Fruit fly (Drosophila melanogaster): ENCODE data around the gene Gcna.

The Gcna gene

DNA sequence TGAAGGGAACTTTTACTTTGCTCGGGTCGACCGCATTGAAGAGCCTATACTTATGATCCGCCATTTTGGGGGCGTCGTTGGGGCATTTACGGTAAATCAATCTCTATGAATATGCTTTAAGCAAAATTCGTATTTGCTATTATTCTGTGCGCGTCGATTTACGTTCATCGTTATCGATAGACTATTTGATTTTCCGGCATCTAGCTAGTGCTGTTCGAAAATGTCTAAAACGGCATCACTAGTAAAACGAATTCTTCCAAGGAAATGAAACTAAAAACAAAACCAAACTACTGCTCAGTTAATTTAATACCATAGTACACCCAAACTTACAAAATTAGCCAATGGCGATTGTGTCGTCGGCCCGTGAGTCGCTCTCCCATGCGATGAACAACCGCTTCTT, at the start of gene Gcna, which contains the start of gene MED18:
TSS of gene Gcna (minus strand) at position 163 of the 400 bp plus-strand sequence.
TSS of gene MED18 (plus strand) at position 237 of the 400 bp plus-strand sequence.
- no peak for TF ChIP-seq sage (GFP tag; optimal IDR thresholded peaks at IDR 0.05)
- TF ChIP-seq Myc (optimal IDR thresholded peaks at IDR 0.05): peak; percentile 56

dm6 chrX:1909533-1909932, 43.9 kb upstream of the Gcna start:
- TF ChIP-seq Hnf4 (GFP tag; optimal IDR thresholded peaks at IDR 0.05) (no peak), Rel (GFP tag; optimal IDR thresholded peaks at IDR 0.05) (no peak), Rel (tag; optimal IDR thresholded peaks at IDR 0.05) (peak; percentile 55)

dm6 chrX:1908757-1909156, 43.1 kb upstream of the Gcna start, which contains the start of the genes Edem1 and Rbcn-3B:
Gene Edem1 (minus strand): TSS chrX:1908827.
Gene Rbcn-3B (plus strand): TSS chrX:1908920.
- TF ChIP-seq Sp1 (GFP tag; optimal IDR thresholded peaks at IDR 0.05) (peak; percentile 10), sage (GFP tag; optimal IDR thresholded peaks at IDR 0.05) (no peak)

dm6 chrX:1907727-1908264, 42.2 kb upstream of the Gcna start, which contains the start of gene mip130:
Gene mip130 (plus strand): TSS chrX:1908239.
- peak in 1 of 2 experiments; percentile 73 for TF ChIP-seq foxo (GFP tag; optimal IDR thresholded peaks at IDR 0.05)
- TF ChIP-seq woc (GFP tag; optimal IDR thresholded peaks at IDR 0.05): peak; percentile 85
- no peak for TF ChIP-seq sage (GFP tag; optimal IDR thresholded peaks at IDR 0.05)
- TF ChIP-seq Hnf4 (GFP tag; optimal IDR thresholded peaks at IDR 0.05): no peak
- TF ChIP-seq CG9705 (GFP tag; optimal IDR thresholded peaks at IDR 0.05): no peak
- TF ChIP-seq Sp1 (GFP tag; optimal IDR thresholded peaks at IDR 0.05): peak; percentile 63
- TF ChIP-seq dmrt93B (GFP tag; optimal IDR thresholded peaks at IDR 0.05): peak; percentile 30
- no peak for TF ChIP-seq tai (GFP tag; optimal IDR thresholded peaks at IDR 0.05)
- peak; percentile 43 for TF ChIP-seq br (GFP tag; optimal IDR thresholded peaks at IDR 0.05)
- peak; percentile 68 for TF ChIP-seq fru (GFP tag; optimal IDR thresholded peaks at IDR 0.05)
- TF ChIP-seq Abd-B (GFP tag; optimal IDR thresholded peaks at IDR 0.05): no peak
- no peak for TF ChIP-seq N (GFP tag; optimal IDR thresholded peaks at IDR 0.05)
- TF ChIP-seq sv (GFP tag; optimal IDR thresholded peaks at IDR 0.05): no peak
- no peak for TF ChIP-seq GATAd (GFP tag; optimal IDR thresholded peaks at IDR 0.05)
- peak; percentile 73 for TF ChIP-seq h (GFP tag; optimal IDR thresholded peaks at IDR 0.05)
- TF ChIP-seq CG32264 (GFP tag; optimal IDR thresholded peaks at IDR 0.05): no peak
- TF ChIP-seq lola (GFP tag; optimal IDR thresholded peaks at IDR 0.05): no peak
- peak; percentile 51 for TF ChIP-seq Myc (optimal IDR thresholded peaks at IDR 0.05)
- TF ChIP-seq usp (GFP tag; optimal IDR thresholded peaks at IDR 0.05): no peak
- peak; percentile 56 for TF ChIP-seq psq (GFP tag; optimal IDR thresholded peaks at IDR 0.05)
- no peak for TF ChIP-seq dsf (GFP tag; optimal IDR thresholded peaks at IDR 0.05; ENCODE audit: borderline replicate concordance)
- TF ChIP-seq ey (GFP tag; optimal IDR thresholded peaks at IDR 0.05): peak; percentile 24
- TF ChIP-seq Jra (GFP tag; optimal IDR thresholded peaks at IDR 0.05): no peak
- no peak for TF ChIP-seq CrebA (GFP tag; optimal IDR thresholded peaks at IDR 0.05; ENCODE audit: borderline replicate concordance)
- TF ChIP-seq jim (GFP tag; optimal IDR thresholded peaks at IDR 0.05): no peak
- peak; percentile 1 for TF ChIP-seq Hr83 (GFP tag; optimal IDR thresholded peaks at IDR 0.05; ENCODE audit: poor library complexity, severe bottlenecking)
- TF ChIP-seq OdsH (GFP tag; optimal IDR thresholded peaks at IDR 0.05): peak; percentile 38
- no peak for TF ChIP-seq Vsx2 (GFP tag; optimal IDR thresholded peaks at IDR 0.05; ENCODE audit: partially characterized antibody)
- no peak for TF ChIP-seq pan (optimal IDR thresholded peaks at IDR 0.05)
- TF ChIP-seq Dif (GFP tag; optimal IDR thresholded peaks at IDR 0.05; ENCODE audit: partially characterized antibody): no peak
- no peak for TF ChIP-seq brk (GFP tag; optimal IDR thresholded peaks at IDR 0.05)
- no peak for TF ChIP-seq dl (GFP tag; optimal IDR thresholded peaks at IDR 0.05; ENCODE audit: insufficient read depth in 1 of 2, partially characterized antibody in 2 of 2)
- peak; percentile 45 for TF ChIP-seq rgr (GFP tag; optimal IDR thresholded peaks at IDR 0.05)
- TF ChIP-seq Rel (GFP tag; optimal IDR thresholded peaks at IDR 0.05): no peak
- peak; percentile 41 for TF ChIP-seq Rel (tag; optimal IDR thresholded peaks at IDR 0.05)
- TF ChIP-seq HLH106 (tag; optimal IDR thresholded peaks at IDR 0.05): peak; percentile 64
- TF ChIP-seq Dfd (GFP tag; optimal IDR thresholded peaks at IDR 0.05): no peak
- no peak for TF ChIP-seq Hr78 (GFP tag; optimal IDR thresholded peaks at IDR 0.05)
- no peak for TF ChIP-seq Mio (GFP tag; optimal IDR thresholded peaks at IDR 0.05)

Measured in whole organism, wandering third instar larva.